Worm (Caenorhabditis elegans) whole organism, L4 larva: ENCODE data around the gene T03F7.5.

Experiments used
- F10B5.3 ChIP-seq: sonication (generic microtip); optimal IDR thresholded peaks from 2 replicates; lab custom pipeline; 2016; ENCODE audit warnings: mild to moderate bottlenecking, missing genetic modification characterization, missing compliant biosample characterization
- F37D6.2 ChIP-seq: sonication (generic microtip); optimal IDR thresholded peaks from 2 replicates; lab custom pipeline; 2016; ENCODE audit warnings: mild to moderate bottlenecking, missing genetic modification characterization, missing compliant biosample characterization
- F44E2.7 ChIP-seq: fragments of 200-800 bp; sonication (Bioruptor generic); IDR thresholded peaks from 2 replicates; pipeline ENCODE4 v2.1.2; 2022; ENCODE audit warnings: missing genetic modification characterization, missing compliant biosample characterization
- Y105C5A.15 ChIP-seq: fragments of 200-800 bp; sonication (Bioruptor generic); IDR thresholded peaks from 2 replicates; pipeline ENCODE4 v1.3.6; 2022; ENCODE audit warnings: missing genetic modification characterization, missing compliant biosample characterization
- Y5F2A.4 ChIP-seq: fragments of 200-800 bp; sonication (Bioruptor generic); optimal IDR thresholded peaks from 2 replicates; lab custom pipeline; 2018; ENCODE audit warnings: mild to moderate bottlenecking, missing genetic modification characterization, missing compliant biosample characterization
- ZK337.2 ChIP-seq: fragments of 200-800 bp; sonication (Bioruptor generic); IDR thresholded peaks from 2 replicates; pipeline ENCODE4 v1.3.6; 2022; ENCODE audit warnings: missing genetic modification reagents, missing genetic modification characterization, missing compliant biosample characterization
- aha-1 ChIP-seq: fragments of 150-350 bp; peaks from one replicate; lab custom pipeline; 2014; ENCODE audit warnings: missing biosample characterization, missing genetic modification characterization
- ama-1 ChIP-seq: fragments of 150-350 bp; optimal IDR thresholded peaks from 2 replicates; lab custom pipeline; 2014; ENCODE audit warnings: inconsistent platforms, mixed read lengths
- arid-1 ChIP-seq: fragments of 200-800 bp; sonication (Bioruptor generic); conservative IDR thresholded peaks from 2 replicates; pipeline ENCODE4 v1.3.6; 2022; ENCODE audit warnings: missing genetic modification reagents, missing genetic modification characterization, missing compliant biosample characterization
- ceh-62 ChIP-seq: sonication (generic microtip); optimal IDR thresholded peaks from 2 replicates; lab custom pipeline; 2017; ENCODE audit warnings: missing biosample characterization, missing genetic modification characterization
- ceh-82 ChIP-seq: sonication (generic microtip); optimal IDR thresholded peaks from 2 replicates; lab custom pipeline; 2017; ENCODE audit warnings: missing biosample characterization, missing genetic modification characterization
- cey-2 ChIP-seq: sonication (generic microtip); optimal IDR thresholded peaks from 3 replicates; lab custom pipeline; 2017; ENCODE audit warnings: missing genetic modification characterization, mild to moderate bottlenecking, missing compliant biosample characterization, antibody characterized with exemption, borderline replicate concordance; ENCODE audit not compliant: insufficient read depth
- ctbp-1 ChIP-seq: fragments of 200-800 bp; sonication (Bioruptor generic); IDR thresholded peaks from 2 replicates; pipeline ENCODE4 v1.3.6; 2022; ENCODE audit warnings: missing genetic modification reagents, missing genetic modification characterization, missing compliant biosample characterization
- daf-16 ChIP-seq, 3 experiments: sonication (generic microtip); optimal IDR thresholded peaks; 2 replicates each; lab custom pipeline; 2016 to 2017; ENCODE audit warnings: missing genetic modification characterization in 3 of 3, missing genetic modification reagents in 3 of 3, mild to moderate bottlenecking in 2 of 3, missing compliant biosample characterization in 2 of 3, missing biosample characterization in 1 of 3, moderate library complexity in 1 of 3
- daf-8 ChIP-seq: fragments of 200-800 bp; sonication (Bioruptor generic); IDR thresholded peaks from 2 replicates; pipeline ENCODE4 v1.3.6; 2022; ENCODE audit warnings: missing genetic modification characterization, missing compliant biosample characterization
- dmd-6 ChIP-seq: fragments of 200-800 bp; sonication (Bioruptor generic); IDR thresholded peaks from 2 replicates; pipeline ENCODE4 v1.3.6; 2022; ENCODE audit warnings: missing genetic modification reagents, missing genetic modification characterization, missing compliant biosample characterization
- dmd-8 ChIP-seq: fragments of 200-800 bp; sonication (Bioruptor generic); IDR thresholded peaks from 2 replicates; pipeline ENCODE4 v1.3.6; 2022; ENCODE audit warnings: missing genetic modification characterization, missing compliant biosample characterization
- duxl-1 ChIP-seq: sonication (generic microtip); optimal IDR thresholded peaks from 2 replicates; lab custom pipeline; 2016; ENCODE audit warnings: mild to moderate bottlenecking, missing genetic modification characterization, moderate library complexity, missing compliant biosample characterization; ENCODE audit not compliant: poor library complexity
- dve-1 ChIP-seq: sonication (generic microtip); optimal IDR thresholded peaks from 2 replicates; lab custom pipeline; 2017; ENCODE audit warnings: antibody characterized with exemption, mild to moderate bottlenecking, missing genetic modification characterization, missing compliant biosample characterization; ENCODE audit not compliant: insufficient read depth
- egl-27 ChIP-seq: sonication (generic microtip); optimal IDR thresholded peaks from 3 replicates; lab custom pipeline; 2017; ENCODE audit warnings: missing biosample characterization, missing genetic modification reagents, missing genetic modification characterization
- gei-8 ChIP-seq: fragments of 200-800 bp; sonication (Bioruptor generic); optimal IDR thresholded peaks from 2 replicates; lab custom pipeline; 2018; ENCODE audit warnings: mild to moderate bottlenecking, missing genetic modification characterization, missing compliant biosample characterization
- hlh-30 ChIP-seq: sonication (generic microtip); optimal IDR thresholded peaks from 2 replicates; lab custom pipeline; 2017; ENCODE audit warnings: antibody characterized with exemption, mild to moderate bottlenecking, missing genetic modification characterization, missing compliant biosample characterization; ENCODE audit not compliant: insufficient read depth
- hmg-1.1 ChIP-seq: fragments of 200-800 bp; sonication (Bioruptor generic); IDR thresholded peaks from 2 replicates; pipeline ENCODE4 v1.3.6; 2022; ENCODE audit warnings: missing genetic modification reagents, missing genetic modification characterization, missing compliant biosample characterization
- jun-1 ChIP-seq: fragments of 150-350 bp; optimal IDR thresholded peaks from 2 replicates; lab custom pipeline; 2014; ENCODE audit warnings: missing biosample characterization, missing genetic modification reagents, missing genetic modification characterization
- lim-7 ChIP-seq: fragments of 200-800 bp; sonication (Bioruptor generic); IDR thresholded peaks from 2 replicates; pipeline ENCODE4 v1.3.6; 2022; ENCODE audit warnings: missing genetic modification characterization, missing compliant biosample characterization
- lin-15B ChIP-seq: fragments of 150-350 bp; sonication (generic microtip); optimal IDR thresholded peaks from 3 replicates; lab custom pipeline; 2014; ENCODE audit warnings: missing biosample characterization, missing genetic modification characterization
- lir-3 ChIP-seq: sonication (generic microtip); optimal IDR thresholded peaks from 2 replicates; lab custom pipeline; 2016; ENCODE audit warnings: mild to moderate bottlenecking, missing genetic modification characterization, missing compliant biosample characterization
- mdl-1 ChIP-seq, 2 experiments: fragments of 150-350 bp in 1 of 2; sonication (generic microtip) in 1 of 2; optimal IDR thresholded peaks; 2 replicates each; lab custom pipeline; 2014 to 2017; ENCODE audit warnings: missing biosample characterization in 2 of 2, missing genetic modification characterization in 2 of 2
- nhr-10 ChIP-seq: fragments of 150-350 bp; optimal IDR thresholded peaks from 2 replicates; lab custom pipeline; 2014; ENCODE audit warnings: missing biosample characterization, missing genetic modification characterization
- nhr-237 ChIP-seq: sonication (generic microtip); optimal IDR thresholded peaks from 2 replicates; lab custom pipeline; 2017; ENCODE audit warnings: missing biosample characterization, missing genetic modification characterization
- nhr-25 ChIP-seq: sonication (generic microtip); optimal IDR thresholded peaks from 2 replicates; lab custom pipeline; 2017; ENCODE audit warnings: missing genetic modification characterization, mild to moderate bottlenecking, missing compliant biosample characterization, antibody characterized with exemption, moderate library complexity, borderline replicate concordance; ENCODE audit not compliant: insufficient read depth
- nhr-28 ChIP-seq: fragments of 150-350 bp; optimal IDR thresholded peaks from 2 replicates; lab custom pipeline; 2014; ENCODE audit warnings: missing biosample characterization, missing genetic modification characterization
- nhr-48 ChIP-seq: sonication (generic microtip); optimal IDR thresholded peaks from 2 replicates; lab custom pipeline; 2016; ENCODE audit warnings: mild to moderate bottlenecking, missing genetic modification characterization, missing compliant biosample characterization
- nhr-6 ChIP-seq: fragments of 150-350 bp; optimal IDR thresholded peaks from 2 replicates; lab custom pipeline; 2014; ENCODE audit warnings: missing biosample characterization, missing genetic modification characterization
- nhr-77 ChIP-seq: fragments of 150-350 bp; optimal IDR thresholded peaks from 2 replicates; lab custom pipeline; 2014; ENCODE audit warnings: missing biosample characterization, missing genetic modification characterization
- php-3 ChIP-seq: fragments of 200-800 bp; sonication (Bioruptor generic); IDR thresholded peaks from 2 replicates; pipeline ENCODE4 v1.3.6; 2022; ENCODE audit warnings: missing genetic modification reagents, missing genetic modification characterization, missing compliant biosample characterization
- rbr-2 ChIP-seq: sonication (generic microtip); optimal IDR thresholded peaks from 2 replicates; lab custom pipeline; 2016; ENCODE audit warnings: missing genotype, missing genetic modification characterization, missing compliant biosample characterization
- saeg-2 ChIP-seq: fragments of 200-800 bp; sonication (Bioruptor generic); IDR thresholded peaks from 2 replicates; pipeline ENCODE4 v1.3.6; 2022; ENCODE audit warnings: missing genetic modification reagents, missing genetic modification characterization, missing compliant biosample characterization
- sdz-12 ChIP-seq: fragments of 200-800 bp; sonication (Bioruptor generic); optimal IDR thresholded peaks from 2 replicates; lab custom pipeline; 2018; ENCODE audit warnings: mild to moderate bottlenecking, missing genetic modification characterization, missing compliant biosample characterization
- spr-1 ChIP-seq: sonication (generic microtip); optimal IDR thresholded peaks from 2 replicates; lab custom pipeline; 2016; ENCODE audit warnings: mild to moderate bottlenecking, missing genetic modification characterization, missing compliant biosample characterization
- spr-3 ChIP-seq: fragments of 200-800 bp; sonication (Bioruptor generic); optimal IDR thresholded peaks from 2 replicates; lab custom pipeline; 2018; ENCODE audit warnings: mild to moderate bottlenecking, missing genetic modification characterization, missing compliant biosample characterization
- tag-97 ChIP-seq: fragments of 200-800 bp; sonication (Bioruptor generic); IDR thresholded peaks from 2 replicates; pipeline ENCODE4 v1.3.6; 2022; ENCODE audit warnings: missing genetic modification characterization, missing compliant biosample characterization
- tra-1 ChIP-seq: fragments of 200-800 bp; sonication (Bioruptor generic); IDR thresholded peaks from 2 replicates; pipeline ENCODE4 v1.3.6; 2022; ENCODE audit warnings: missing genetic modification reagents, missing genetic modification characterization, missing compliant biosample characterization
- zag-1 ChIP-seq: fragments of 150-350 bp; optimal IDR thresholded peaks from 2 replicates; lab custom pipeline; 2014; ENCODE audit warnings: missing biosample characterization, missing genetic modification characterization
- zfp-2 ChIP-seq: sonication (generic microtip); optimal IDR thresholded peaks from 2 replicates; lab custom pipeline; 2016; ENCODE audit warnings: mild to moderate bottlenecking, missing genetic modification characterization, missing compliant biosample characterization
- zfp-3 ChIP-seq: fragments of 200-800 bp; sonication (Bioruptor generic); conservative IDR thresholded peaks from 2 replicates; pipeline ENCODE4 v1.3.6; 2022; ENCODE audit warnings: missing genetic modification reagents, missing genetic modification characterization, missing compliant biosample characterization
- ztf-11 ChIP-seq: fragments of 150-350 bp; optimal IDR thresholded peaks from 2 replicates; lab custom pipeline; 2014; ENCODE audit warnings: missing biosample characterization, missing genetic modification characterization
- ztf-7 ChIP-seq: fragments of 150-350 bp; optimal IDR thresholded peaks from 2 replicates; lab custom pipeline; 2014; ENCODE audit warnings: missing biosample characterization, missing genetic modification characterization

The T03F7.5 gene

DNA sequence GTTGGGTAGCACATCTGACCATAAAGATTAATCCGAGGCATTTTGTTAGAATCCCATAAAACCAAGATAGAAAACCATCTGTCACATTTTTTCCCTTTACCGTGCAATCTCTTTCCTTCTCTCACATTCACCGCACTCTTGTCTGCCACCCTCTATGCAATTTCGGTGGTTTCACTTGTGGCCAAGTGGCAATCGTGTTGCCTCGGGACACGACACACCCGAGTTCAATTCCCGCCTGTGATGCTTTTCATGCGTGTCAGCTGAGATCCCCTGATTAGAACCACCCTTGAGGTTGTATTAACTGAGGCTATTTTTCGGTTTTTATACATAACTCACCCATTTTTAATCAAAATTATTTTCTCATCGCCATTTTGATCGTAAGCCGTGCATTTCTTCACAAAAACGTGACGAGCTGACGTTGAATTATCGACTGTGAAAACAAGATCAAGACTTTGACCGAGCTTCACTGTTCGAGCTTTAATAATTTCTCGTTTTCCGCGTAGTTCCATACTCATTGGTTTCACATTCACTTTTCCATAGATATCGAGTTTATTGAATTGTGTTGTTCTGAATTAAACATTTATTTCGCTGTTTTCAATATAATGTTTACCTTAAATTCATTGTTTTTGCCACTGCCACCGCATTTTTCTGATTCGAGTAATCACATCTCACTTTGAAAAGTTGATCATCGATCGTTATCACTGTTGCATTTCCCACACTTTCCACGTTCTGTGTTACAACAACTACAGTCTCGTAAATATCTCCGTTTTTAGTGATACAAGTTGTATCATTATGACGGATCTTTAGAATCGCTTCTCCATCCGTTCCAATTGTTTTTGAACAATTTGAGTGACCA is 15.7 kb upstream of the T03F7.5 start (continued):
- 0 out of 2 replicates have a peak, but pooled peaks have one; percentile 85 for TF ChIP-seq tag-97
- TF ChIP-seq nhr-28 (tag; lab: Kevin White, UChicago), result peak; percentile 78
- peak; percentile 93 for TF ChIP-seq aha-1
- TF ChIP-seq zfp-3, result peak; percentile 92
- TF ChIP-seq Y5F2A.4 (GFP tag; lab: Kevin White, UChicago), result peak; percentile 97
- peak; percentile 93 for TF ChIP-seq hmg-1.1 (GFP tag; lab: Robert Waterston, UW)
- no peak for TF ChIP-seq ceh-82 (tag; lab: Kevin White, UChicago)
- TF ChIP-seq ama-1 (lab: Kevin White, UChicago), result peak; percentile 11
- TF ChIP-seq dmd-6, result peak; percentile 89
- TF ChIP-seq ctbp-1 (GFP tag; lab: Robert Waterston, UW), result peak; percentile 98
- TF ChIP-seq ztf-7 (tag; lab: Kevin White, UChicago), result peak; percentile 87
- peak; percentile 99 for TF ChIP-seq F44E2.7 (GFP tag; lab: Robert Waterston, UW)
- TF ChIP-seq hlh-30 (tag; lab: Kevin White, UChicago), result peak; percentile 98
- TF ChIP-seq gei-8 (GFP tag; lab: Kevin White, UChicago), result peak; percentile 99
- peak; percentile 99 for TF ChIP-seq sdz-12 (GFP tag; lab: Kevin White, UChicago)
- TF ChIP-seq daf-8 (GFP tag; lab: Robert Waterston, UW), result 0 out of 2 replicates have a peak, but pooled peaks have one; percentile 59
- peak; percentile 88 for TF ChIP-seq spr-1 (tag; lab: Kevin White, UChicago)
- TF ChIP-seq F10B5.3, result peak; percentile 88
- peak; percentile 79 for TF ChIP-seq nhr-48 (tag; lab: Kevin White, UChicago)
- TF ChIP-seq egl-27, result no peak
- TF ChIP-seq rbr-2 (tag; lab: Kevin White, UChicago), result peak; percentile 90
- TF ChIP-seq lin-15B (tag; lab: Kevin White, UChicago), result peak; percentile 28
- peak; percentile 100 for TF ChIP-seq dmd-8
- TF ChIP-seq lir-3 (tag; lab: Kevin White, UChicago), result peak; percentile 92
- peak; percentile 95 for TF ChIP-seq spr-3 (GFP tag; lab: Kevin White, UChicago)
- TF ChIP-seq tra-1, result peak; percentile 99
- TF ChIP-seq jun-1 (tag; lab: Kevin White, UChicago), result peak; percentile 86
- peak; percentile 95 for TF ChIP-seq php-3
- peak; percentile 98 for TF ChIP-seq arid-1 (GFP tag; lab: Robert Waterston, UW)
- TF ChIP-seq zfp-2 (tag; lab: Kevin White, UChicago), result peak; percentile 74
- TF ChIP-seq F37D6.2 (tag; lab: Kevin White, UChicago), result peak; percentile 68
- TF ChIP-seq nhr-237, result no peak
- TF ChIP-seq lim-7, result peak; percentile 100
- peak; percentile 76 for TF ChIP-seq nhr-10 (tag; lab: Kevin White, UChicago)
- TF ChIP-seq dve-1 (tag; lab: Kevin White, UChicago), result peak; percentile 93
- no peak for TF ChIP-seq ztf-11 (tag; lab: Kevin White, UChicago)
- peak; percentile 89 to 98 for TF ChIP-seq daf-16 (GFP tag; optimal IDR thresholded peaks at IDR 0.05; lab: Kevin White, UChicago)
- TF ChIP-seq daf-16 (tag; optimal IDR thresholded peaks at IDR 0.05; lab: Kevin White, UChicago), result peak; percentile 87
- peak; percentile 79 for TF ChIP-seq nhr-25 (tag; lab: Kevin White, UChicago)
- TF ChIP-seq mdl-1 (tag; optimal IDR thresholded peaks at IDR 0.05; lab: Kevin White, UChicago), result peak in 1 of 2 experiments; percentile 49
- TF ChIP-seq nhr-6 (tag; lab: Kevin White, UChicago), result peak; percentile 84
- TF ChIP-seq duxl-1 (tag; lab: Kevin White, UChicago), result peak; percentile 91
- TF ChIP-seq ZK337.2, result peak; percentile 95
- TF ChIP-seq nhr-77, result peak; percentile 76
- peak; percentile 8 for TF ChIP-seq zag-1 (tag; lab: Kevin White, UChicago)
- no peak for TF ChIP-seq ceh-62 (tag; lab: Kevin White, UChicago)
- TF ChIP-seq saeg-2, result peak; percentile 96
- TF ChIP-seq cey-2 (tag; lab: Kevin White, UChicago), result peak; percentile 87
- TF ChIP-seq Y105C5A.15 (GFP tag; lab: Robert Waterston, UW), result peak; percentile 100
